Worm (Caenorhabditis elegans) whole organism, L2 larva: ENCODE data around the gene elpc-3.
"Not testable (repeated sequence)": the region's sequence is repeated elsewhere in the genome, so short reads cannot be mapped to it uniquely, and the experiment has no call there.

Experiments
- alr-1 ChIP-seq: fragments of 150-350 bp; optimal IDR thresholded peaks from 2 replicates; lab custom pipeline; 2014; ENCODE audit warnings: missing biosample characterization, missing genetic modification characterization
- blmp-1 ChIP-seq: sonication (generic microtip); optimal IDR thresholded peaks from 2 replicates; lab custom pipeline; 2017; ENCODE audit warnings: missing genetic modification characterization, mild to moderate bottlenecking, missing compliant biosample characterization, antibody characterized with exemption, moderate library complexity; ENCODE audit not compliant: insufficient read depth
- dmd-4 ChIP-seq: sonication (generic microtip); optimal IDR thresholded peaks from 2 replicates; lab custom pipeline; 2017; ENCODE audit warnings: missing biosample characterization, missing genetic modification characterization
- fos-1 ChIP-seq: fragments of 150-350 bp; optimal IDR thresholded peaks from 2 replicates; lab custom pipeline; 2014; ENCODE audit warnings: missing biosample characterization, missing genetic modification characterization
- lin-11 ChIP-seq: fragments of 150-350 bp; sonication (generic microtip); optimal IDR thresholded peaks from 2 replicates; lab custom pipeline; 2014; ENCODE audit warnings: missing biosample characterization, missing genetic modification characterization, inconsistent platforms, mixed read lengths
- nhr-23 ChIP-seq: fragments of 150-350 bp; optimal IDR thresholded peaks from 2 replicates; lab custom pipeline; 2014; ENCODE audit warnings: missing biosample characterization, missing genetic modification reagents, missing genetic modification characterization
- unc-55 ChIP-seq: fragments of 150-350 bp; sonication (generic microtip); optimal IDR thresholded peaks from 3 replicates; lab custom pipeline; 2014; ENCODE audit warnings: missing biosample characterization, missing genetic modification reagents, missing genetic modification characterization
- unc-62 ChIP-seq: fragments of 150-350 bp; optimal IDR thresholded peaks from 2 replicates; lab custom pipeline; 2014; ENCODE audit warnings: missing biosample characterization, missing genetic modification reagents, missing genetic modification characterization

Gene elpc-3

DNA sequence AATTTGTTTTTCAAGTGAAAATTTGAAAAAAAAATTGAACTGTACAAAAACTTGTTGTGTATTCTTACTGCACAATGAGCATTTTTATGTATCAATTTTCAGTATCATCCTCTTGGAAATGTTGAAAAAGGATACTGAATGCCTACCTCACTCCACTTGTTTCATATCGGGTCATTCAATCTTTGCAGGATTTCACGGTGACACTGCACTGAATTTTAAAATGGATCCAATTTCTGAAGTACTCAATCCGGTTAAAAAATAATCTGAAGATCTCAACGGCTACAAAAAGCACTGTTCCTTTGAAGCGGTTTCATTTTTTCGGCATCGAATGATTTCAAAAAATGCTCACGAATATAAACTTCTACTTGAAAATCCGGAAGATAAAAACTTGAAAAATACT, 43.3 kb downstream of the elpc-3 start:
- TF ChIP-seq unc-62 (GFP tag; lab: Kevin White, UChicago) (no peak), nhr-23 (no peak), lin-11 (tag; lab: Kevin White, UChicago) (no peak)

DNA sequence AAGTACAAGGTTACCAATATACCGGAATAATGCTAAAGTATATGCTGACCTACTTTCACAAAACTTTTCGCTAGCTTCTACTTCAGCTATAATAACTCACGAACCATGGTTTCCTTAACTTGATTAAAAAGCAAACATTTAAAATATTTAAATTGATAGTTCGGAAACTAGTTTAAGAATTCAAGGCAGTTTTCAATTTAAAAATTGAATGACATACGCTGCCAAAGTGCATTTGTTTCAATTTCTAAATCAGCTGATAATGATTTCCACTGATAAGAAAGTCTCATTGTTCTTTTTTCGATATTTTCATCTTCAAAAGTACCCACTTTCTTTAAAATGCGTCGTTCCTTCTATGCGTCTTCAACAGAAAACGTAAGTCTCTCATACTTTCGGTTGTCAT, 50.1 kb downstream of the elpc-3 start, which contains the start of gene enpp-1:
Gene enpp-1 (plus strand): TSS at position 301 of the 400 bp plus-strand sequence.
- TF ChIP-seq dmd-4 (tag; lab: Kevin White, UChicago); fos-1 (tag; lab: Kevin White, UChicago); unc-55: not testable (repeated sequence)
- TF ChIP-seq, all 48 proteins: peak for 0; not testable (repeated sequence) for 48

DNA sequence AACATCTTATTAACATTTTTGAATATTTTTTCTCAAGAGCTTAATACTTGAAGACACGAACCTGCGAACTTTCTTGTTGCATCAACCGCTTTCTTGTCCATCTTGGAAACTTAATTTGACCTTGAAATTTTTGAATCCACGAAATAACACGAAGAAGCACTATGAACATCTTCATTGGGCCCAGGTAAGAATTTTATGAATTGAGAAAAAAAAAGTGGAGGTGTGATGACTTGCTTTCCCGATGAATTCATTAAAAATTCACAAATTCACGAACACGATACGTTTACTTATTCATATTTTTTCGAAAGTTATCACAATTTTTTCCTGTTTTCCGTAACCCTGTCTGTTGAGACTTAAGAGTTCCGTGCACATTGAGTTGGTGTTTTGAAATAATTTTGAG, 50.5 kb downstream of the elpc-3 start, which contains the start of gene C27A7.6:
Gene C27A7.6 (minus strand): TSS at position 101 of the 400 bp plus-strand sequence.
- TF ChIP-seq lin-11, blmp-1, alr-1 (tag; lab: Kevin White, UChicago): not testable (repeated sequence)
